Fruit fly (Drosophila melanogaster): ENCODE results near the gene Clic.
A peak's percentile ranks its signal among the peaks of the same experiment; 100 is the strongest.

Gene Clic

dm6 chrX:13821775-13822493, at the start of gene Clic (continued):
- TF ChIP-seq Taf1 (GFP tag; IDR thresholded peaks at IDR 0.05) = no peak
- no peak for TF ChIP-seq CrebB (tag; optimal IDR thresholded peaks at IDR 0.05)
- TF ChIP-seq hth (optimal IDR thresholded peaks at IDR 0.05) = no peak
- no peak for TF ChIP-seq hb (GFP tag; IDR thresholded peaks at IDR 0.05; ENCODE audit: partially characterized antibody)
- peak; percentile 8 for TF ChIP-seq CG12391 (tag; optimal IDR thresholded peaks at IDR 0.05)
- no peak for TF ChIP-seq Dfd (GFP tag; optimal IDR thresholded peaks at IDR 0.05)
- no peak for TF ChIP-seq Ptx1 (GFP tag; IDR thresholded peaks at IDR 0.05)
- TF ChIP-seq CG14441 (GFP tag; IDR thresholded peaks at IDR 0.05) = no peak
- TF ChIP-seq slp2 (GFP tag; optimal IDR thresholded peaks at IDR 0.05) = no peak
- TF ChIP-seq Myb (GFP tag; optimal IDR thresholded peaks at IDR 0.05) = no peak
- no peak for TF ChIP-seq Hr78 (GFP tag; optimal IDR thresholded peaks at IDR 0.05)
- TF ChIP-seq CG5953 (GFP tag; IDR thresholded peaks at IDR 0.05) = no peak
- no peak for TF ChIP-seq CG31388 (GFP tag; optimal IDR thresholded peaks at IDR 0.05)
- no peak for TF ChIP-seq Sry-β (GFP tag; optimal IDR thresholded peaks at IDR 0.05)
- no peak for TF ChIP-seq CG9727 (GFP tag; optimal IDR thresholded peaks at IDR 0.05)
- peak; percentile 33 for TF ChIP-seq CG14710 (tag; optimal IDR thresholded peaks at IDR 0.05)
- no peak for TF ChIP-seq chif (GFP tag; optimal IDR thresholded peaks at IDR 0.05)
- TF ChIP-seq grau (tag; optimal IDR thresholded peaks at IDR 0.05) = peak; percentile 30
- no peak for TF ChIP-seq gcm (GFP tag; optimal IDR thresholded peaks at IDR 0.05)
- no peak for TF ChIP-seq unpg (GFP tag; optimal IDR thresholded peaks at IDR 0.05)
- no peak for TF ChIP-seq Ravus (GFP tag; IDR thresholded peaks at IDR 0.05)
- TF ChIP-seq eyg (GFP tag; optimal IDR thresholded peaks at IDR 0.05) = no peak
- no peak for TF ChIP-seq CG2678 (tag; optimal IDR thresholded peaks at IDR 0.05)
- TF ChIP-seq dati (GFP tag; IDR thresholded peaks at IDR 0.05) = no peak
- TF ChIP-seq CG11456 (GFP tag; IDR thresholded peaks at IDR 0.05) = 0 out of 3 replicates have a peak, but pooled peaks have one; percentile 41
- TF ChIP-seq CG1602 (GFP tag; optimal IDR thresholded peaks at IDR 0.05) = no peak
- no peak for TF ChIP-seq al (GFP tag; IDR thresholded peaks at IDR 0.05)
- no peak for TF ChIP-seq psq (GFP tag; optimal IDR thresholded peaks at IDR 0.05)
- TF ChIP-seq fd102C (GFP tag; optimal IDR thresholded peaks at IDR 0.05) = no peak
- TF ChIP-seq lbe (GFP tag; optimal IDR thresholded peaks at IDR 0.05) = no peak
- TF ChIP-seq B-H1 (GFP tag; IDR thresholded peaks at IDR 0.05) = no peak; the same call in 2 of the 3 replicates
- no peak for TF ChIP-seq Fer2 (tag; optimal IDR thresholded peaks at IDR 0.05)
- no peak for TF ChIP-seq Ets65A (GFP tag)
- no peak for TF ChIP-seq CG8765 (GFP tag; IDR thresholded peaks at IDR 0.05)
- peak; percentile 13 for TF ChIP-seq Sry-δ (GFP tag; optimal IDR thresholded peaks at IDR 0.05)
- TF ChIP-seq CG34224 (GFP tag; IDR thresholded peaks at IDR 0.05; ENCODE audit: partially characterized antibody) = no peak
- TF ChIP-seq mirr (GFP tag; optimal IDR thresholded peaks at IDR 0.05) = peak; percentile 39
- TF ChIP-seq Med (GFP tag) = peak; percentile 85
- TF ChIP-seq otp (GFP tag; IDR thresholded peaks at IDR 0.05) = no peak
- no peak for TF ChIP-seq Atf-2 (GFP tag; optimal IDR thresholded peaks at IDR 0.05)
- no peak for TF ChIP-seq CG7928 (GFP tag; optimal IDR thresholded peaks at IDR 0.05)
- peak; percentile 8 for TF ChIP-seq Hand (GFP tag; optimal IDR thresholded peaks at IDR 0.05)
- TF ChIP-seq CG13123 (GFP tag; optimal IDR thresholded peaks at IDR 0.05) = no peak
- no peak for TF ChIP-seq D19B (GFP tag; optimal IDR thresholded peaks at IDR 0.05)
- no peak for TF ChIP-seq dan (GFP tag; IDR thresholded peaks at IDR 0.05)
- no peak for TF ChIP-seq nmo (GFP tag; optimal IDR thresholded peaks at IDR 0.05)
- no peak for TF ChIP-seq lab (GFP tag; optimal IDR thresholded peaks at IDR 0.05)
- no peak for TF ChIP-seq CG6654 (GFP tag; optimal IDR thresholded peaks at IDR 0.05)
- TF ChIP-seq wek (GFP tag; optimal IDR thresholded peaks at IDR 0.05) = peak; percentile 21
- no peak for TF ChIP-seq CG17912 (GFP tag; optimal IDR thresholded peaks at IDR 0.05)
